Fruit fly (Drosophila melanogaster): Measurements from ENCODE around the gene CG17376.

dm6 chr2L:6822044-6822443 lies 21.4 kb upstream of the CG17376 start:
- TF ChIP-seq Myc (optimal IDR thresholded peaks at IDR 0.05) (no peak), psq (optimal IDR thresholded peaks at IDR 0.05) (no peak)

Data from Kc167 (cell line).